Worm (Caenorhabditis elegans) whole organism, midembryonic: ENCODE results near the gene C45G9.2.

Experiments
- flt-1 ChIP-seq: fragments of 200-800 bp; sonication (Bioruptor generic); IDR thresholded peaks from 2 replicates; pipeline ENCODE4 v1.3.6; 2022; ENCODE audit warnings: missing genetic modification characterization, missing compliant biosample characterization
- klf-2 ChIP-seq: fragments of 200-800 bp; sonication (Bioruptor generic); conservative IDR thresholded peaks from 2 replicates; pipeline ENCODE4 v1.3.6; 2022; ENCODE audit warnings: missing genetic modification reagents, missing genetic modification characterization, missing compliant biosample characterization

ce11 chrIII:5112399-5112798, 43.5 kb downstream of the C45G9.2 start:
- TF ChIP-seq flt-1 (GFP tag; lab: Robert Waterston, UW) (no peak), klf-2 (GFP tag; lab: Robert Waterston, UW) (no peak)
